Worm (Caenorhabditis elegans): ENCODE results near the gene pqn-48.
A peak's percentile ranks its signal among the peaks of the same experiment; 100 is the strongest.

Gene pqn-48

DNA sequence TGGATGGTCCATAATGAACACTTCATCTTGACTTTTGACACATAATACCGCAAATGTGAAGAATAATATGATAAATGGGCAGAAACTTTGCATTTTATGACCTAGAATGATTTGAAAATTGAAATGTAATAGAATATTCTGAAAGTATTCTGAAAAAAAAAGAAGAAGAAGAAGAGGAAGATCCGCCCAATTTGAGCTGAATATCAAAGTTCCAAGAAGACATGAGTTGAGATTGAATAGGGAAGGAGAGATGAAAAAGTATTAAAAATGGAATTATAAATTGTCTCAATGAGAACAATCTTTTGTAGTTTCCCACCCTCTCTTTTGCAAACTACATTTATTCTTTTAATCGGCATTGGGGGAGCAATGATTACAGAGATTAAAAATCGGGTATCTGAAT, 6.4 kb upstream of the pqn-48 start, which contains the start of gene K07D4.4:
Gene K07D4.4 (minus strand): TSS at position 101 of the 400 bp plus-strand sequence.
- no peak for TF ChIP-seq aptf-3 (GFP tag; IDR thresholded peaks at IDR 0.05)
- no peak for TF ChIP-seq ztf-28 (GFP tag; IDR thresholded peaks at IDR 0.05)
- TF ChIP-seq F23B12.7 (tag; optimal IDR thresholded peaks at IDR 0.05; ENCODE audit: insufficient read depth): no peak
- no peak for TF ChIP-seq lag-1 (GFP tag; IDR thresholded peaks at IDR 0.05)
- no peak for TF ChIP-seq ceh-40 (GFP tag; IDR thresholded peaks at IDR 0.05)
- TF ChIP-seq nhr-27 (tag; optimal IDR thresholded peaks at IDR 0.05): no peak

DNA sequence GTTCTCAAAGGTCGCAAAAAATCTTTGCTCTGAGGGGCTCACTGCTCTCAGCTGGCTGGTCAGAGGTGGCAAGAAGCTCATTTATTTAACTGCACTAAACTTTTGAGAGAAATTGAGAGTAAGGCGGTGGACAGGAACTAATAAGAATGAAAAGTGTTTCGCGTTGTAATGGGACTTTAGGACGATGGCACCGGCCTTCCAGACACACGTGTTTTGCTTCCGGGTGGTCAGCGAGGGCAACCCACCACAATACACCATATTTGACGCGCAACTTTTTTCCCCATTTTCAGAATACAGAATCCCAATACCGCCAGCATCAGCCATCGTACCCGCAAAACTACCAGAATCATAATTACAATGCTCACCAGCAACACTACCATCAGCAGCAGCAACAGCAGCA, 1.4 kb downstream of the pqn-48 start:
- TF ChIP-seq unc-130 (GFP tag; optimal IDR thresholded peaks at IDR 0.05) (no peak), attf-3 (GFP tag; conservative IDR thresholded peaks at IDR 0.05) (no peak), snpc-4 (GFP tag; optimal IDR thresholded peaks at IDR 0.05) (no peak), snpc-4 (tag; optimal IDR thresholded peaks at IDR 0.05) (no peak), madf-6 (GFP tag; IDR thresholded peaks at IDR 0.05) (no peak), him-1 (tag; optimal IDR thresholded peaks at IDR 0.05) (no peak), Y53G8AR.9 (GFP tag; conservative IDR thresholded peaks at IDR 0.05) (no peak), ztf-25 (GFP tag; IDR thresholded peaks at IDR 0.05) (no peak), D2030.7 (GFP tag; IDR thresholded peaks at IDR 0.05) (no peak), bed-1 (GFP tag; IDR thresholded peaks at IDR 0.05) (no peak), ceh-58 (GFP tag; IDR thresholded peaks at IDR 0.05) (no peak), tlf-1 (GFP tag; optimal IDR thresholded peaks at IDR 0.05) (no peak), mxl-1 (tag; optimal IDR thresholded peaks at IDR 0.05) (no peak), ztf-22 (GFP tag; optimal IDR thresholded peaks at IDR 0.05) (no peak), hlh-12 (tag; optimal IDR thresholded peaks at IDR 0.05) (no peak)

- peak; percentile 46 for TF ChIP-seq chd-7 (tag; optimal IDR thresholded peaks at IDR 0.05)
- 0 out of 2 replicates have a peak, but pooled peaks have one; percentile 21 for TF ChIP-seq Y56A3A.18 (GFP tag; IDR thresholded peaks at IDR 0.05)
- no peak for TF ChIP-seq mel-28 (tag; optimal IDR thresholded peaks at IDR 0.05; ENCODE audit: borderline replicate concordance)
- TF ChIP-seq lag-1 (GFP tag; IDR thresholded peaks at IDR 0.05): no peak
- TF ChIP-seq hmg-20 (GFP tag; IDR thresholded peaks at IDR 0.05): no peak
- TF ChIP-seq F22D6.2 (tag; optimal IDR thresholded peaks at IDR 0.05): no peak
- no peak for TF ChIP-seq lsy-27 (tag; optimal IDR thresholded peaks at IDR 0.05; ENCODE audit: borderline replicate concordance, insufficient read depth)
- no peak for TF ChIP-seq ztf-3 (GFP tag; optimal IDR thresholded peaks at IDR 0.05)
- TF ChIP-seq nhr-90 (tag; optimal IDR thresholded peaks at IDR 0.05): no peak
- no peak for TF ChIP-seq mxl-1 (tag; optimal IDR thresholded peaks at IDR 0.05)
- TF ChIP-seq snpc-1.1 (tag; optimal IDR thresholded peaks at IDR 0.05; ENCODE audit: insufficient read depth): no peak
- peak; percentile 77; the same call in 1 of the 2 replicates for TF ChIP-seq madf-3 (GFP tag; IDR thresholded peaks at IDR 0.05)
- TF ChIP-seq repo-1 (tag; optimal IDR thresholded peaks at IDR 0.05): no peak
- no peak for TF ChIP-seq nhr-27 (tag; optimal IDR thresholded peaks at IDR 0.05)
- TF ChIP-seq cebp-2 (GFP tag; IDR thresholded peaks at IDR 0.05): no peak; the same call in 1 of the 2 replicates
- TF ChIP-seq F39B2.1 (GFP tag; IDR thresholded peaks at IDR 0.05): peak; percentile 55; the same call in 1 of the 2 replicates
- TF ChIP-seq T07F8.4 (tag; optimal IDR thresholded peaks at IDR 0.05): no peak
- TF ChIP-seq zfh-2 (GFP tag; conservative IDR thresholded peaks at IDR 0.05): no peak
- peak; percentile 69; the same call in 1 of the 2 replicates for TF ChIP-seq let-526 (GFP tag; IDR thresholded peaks at IDR 0.05)
- no peak for TF ChIP-seq cebp-1 (GFP tag; IDR thresholded peaks at IDR 0.05)
- TF ChIP-seq cebp-1 (tag; optimal IDR thresholded peaks at IDR 0.05): peak; percentile 59
- TF ChIP-seq nfya-2 (GFP tag; IDR thresholded peaks at IDR 0.05): no peak
- no peak for TF ChIP-seq ztf-6 (GFP tag; IDR thresholded peaks at IDR 0.05)
- TF ChIP-seq attf-6 (GFP tag; IDR thresholded peaks at IDR 0.05): peak; percentile 45; the same call in 1 of the 2 replicates
- no peak for TF ChIP-seq rec-8 (tag; optimal IDR thresholded peaks at IDR 0.05)
- no peak for TF ChIP-seq F10E7.11 (tag; optimal IDR thresholded peaks at IDR 0.05)
- no peak for TF ChIP-seq ztf-28 (GFP tag; IDR thresholded peaks at IDR 0.05)
- no peak for TF ChIP-seq ztf-26 (tag; optimal IDR thresholded peaks at IDR 0.05)
- no peak for TF ChIP-seq snpc-3.4 (tag; optimal IDR thresholded peaks at IDR 0.05)
Measured at ce11 chrII:4042696-4043095, 4.0 kb downstream of the pqn-48 start.
